Worm (Caenorhabditis elegans): ENCODE measurements around the gene K01A11.1.

DNA sequence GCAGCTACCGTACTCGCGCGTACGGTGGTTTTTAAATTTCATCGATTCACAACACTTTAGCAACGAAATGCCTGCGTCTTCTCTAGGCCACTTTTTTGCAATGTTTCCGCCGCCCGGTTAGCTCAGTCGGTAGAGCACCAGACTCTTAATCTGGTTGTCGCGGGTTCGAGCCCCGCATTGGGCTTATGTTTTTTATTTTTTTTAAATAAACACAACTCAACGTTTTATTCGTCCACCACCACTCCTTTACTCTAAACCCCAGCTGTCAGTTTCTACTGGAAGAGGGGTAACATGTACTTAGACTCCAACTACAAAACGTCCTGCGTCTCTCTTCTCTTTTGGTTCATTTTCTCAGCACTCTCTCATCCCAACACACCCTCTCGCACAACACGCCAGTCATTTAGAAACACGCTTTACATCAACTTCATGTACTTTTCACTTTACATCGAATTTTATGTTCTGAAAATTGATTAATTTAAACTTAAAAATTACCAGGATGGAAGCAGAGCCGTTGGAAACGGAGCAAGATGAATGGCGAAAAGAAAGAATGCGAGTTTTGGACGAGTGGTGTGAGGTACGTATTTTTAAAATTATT lies 41.8 kb downstream of the K01A11.1 start, which contains the start of the genes elmd-1 and hecw-1:
- TF ChIP-seq lag-1 (GFP tag; IDR thresholded peaks at IDR 0.05) (no peak), ceh-100 (GFP tag; IDR thresholded peaks at IDR 0.05) (0 out of 2 replicates have a peak, but pooled peaks have one; percentile 29), him-1 (tag; optimal IDR thresholded peaks at IDR 0.05) (peak; percentile 38), sptf-2 (GFP tag; optimal IDR thresholded peaks at IDR 0.05) (peak; percentile 7), C06A6.2 (GFP tag; conservative IDR thresholded peaks at IDR 0.05) (no peak), ekl-4 (GFP tag; IDR thresholded peaks at IDR 0.05) (0 out of 2 replicates have a peak, but pooled peaks have one; percentile 51), K11D2.4 (GFP tag; IDR thresholded peaks at IDR 0.05) (0 out of 2 replicates have a peak, but pooled peaks have one; percentile 29), F10E7.11 (tag; optimal IDR thresholded peaks at IDR 0.05) (no peak), F39B2.1 (GFP tag; IDR thresholded peaks at IDR 0.05) (no peak), dpff-1 (tag; optimal IDR thresholded peaks at IDR 0.05) (no peak), nfyb-1 (GFP tag; IDR thresholded peaks at IDR 0.05) (peak; percentile 86), nhr-120 (GFP tag; IDR thresholded peaks at IDR 0.05) (no peak), tlf-1 (GFP tag; optimal IDR thresholded peaks at IDR 0.05) (peak; percentile 8), aptf-2 (GFP tag; conservative IDR thresholded peaks at IDR 0.05) (0 out of 2 replicates have a peak, but pooled peaks have one; percentile 54)
